Worm (Caenorhabditis elegans) whole organism, L1 larva: ENCODE measurements around the gene Y57G11C.23.

Experiments
- C16A3.4 ChIP-seq: fragments of 150-350 bp; optimal IDR thresholded peaks from 2 replicates; lab custom pipeline; 2014; ENCODE audit warnings: missing biosample characterization, missing genetic modification characterization
- alr-1 ChIP-seq: fragments of 200-800 bp; sonication (Bioruptor generic); optimal IDR thresholded peaks from 2 replicates; lab custom pipeline; 2018; ENCODE audit warnings: borderline replicate concordance, mild to moderate bottlenecking, missing genetic modification characterization, missing compliant biosample characterization
- aly-2 ChIP-seq: fragments of 150-350 bp; optimal IDR thresholded peaks from 2 replicates; lab custom pipeline; 2014; ENCODE audit warnings: missing biosample characterization, missing genetic modification characterization
- ama-1 ChIP-seq: fragments of 150-350 bp; optimal IDR thresholded peaks from 2 replicates; lab custom pipeline; 2014
- ceh-63 ChIP-seq: fragments of 200-800 bp; sonication (Bioruptor generic); optimal IDR thresholded peaks from 2 replicates; lab custom pipeline; 2018; ENCODE audit warnings: mild to moderate bottlenecking, missing genetic modification characterization, missing compliant biosample characterization
- ceh-8 ChIP-seq: fragments of 200-800 bp; sonication (Bioruptor generic); optimal IDR thresholded peaks from 2 replicates; lab custom pipeline; 2018; ENCODE audit warnings: mild to moderate bottlenecking, missing genetic modification characterization, moderate library complexity, missing compliant biosample characterization
- ceh-82 ChIP-seq, 3 experiments: fragments of 150-350 bp in 1 of 3; sonication (generic microtip) in 2 of 3; optimal IDR thresholded peaks; 2 replicates each; lab custom pipeline; 2014 to 2017; ENCODE audit warnings: missing biosample characterization in 3 of 3, missing genetic modification characterization in 3 of 3
- ces-1 ChIP-seq: fragments of 150-350 bp; optimal IDR thresholded peaks from 2 replicates; lab custom pipeline; 2014; ENCODE audit warnings: missing biosample characterization, missing genetic modification reagents, missing genetic modification characterization
- dsc-1 ChIP-seq: sonication (generic microtip); optimal IDR thresholded peaks from 2 replicates; lab custom pipeline; 2016; ENCODE audit warnings: mild to moderate bottlenecking, missing genetic modification characterization, missing compliant biosample characterization
- efl-1 ChIP-seq, 4 experiments: fragments of 150-350 bp; optimal IDR thresholded peaks in 3 of 4; peaks in 1 of 4; 1 replicate in 1 of 4; 2 replicates in 3 of 4; lab custom pipeline; 2014; ENCODE audit warnings: missing biosample characterization in 2 of 4, missing genetic modification characterization in 2 of 4, missing genetic modification reagents in 2 of 4
- efl-3 ChIP-seq: fragments of 200-800 bp; sonication (Bioruptor generic); optimal IDR thresholded peaks from 2 replicates; lab custom pipeline; 2018; ENCODE audit warnings: mild to moderate bottlenecking, missing genetic modification characterization, missing compliant biosample characterization
- egl-13 ChIP-seq: sonication (generic microtip); optimal IDR thresholded peaks from 2 replicates; lab custom pipeline; 2016; ENCODE audit warnings: missing genotype, missing genetic modification reagents, missing genetic modification characterization, missing compliant biosample characterization
- elt-3 ChIP-seq, 6 experiments: fragments of 150-350 bp in 1 of 6; sonication (generic microtip); optimal IDR thresholded peaks; 2 replicates each; lab custom pipeline; 2017 to 2018; ENCODE audit warnings: missing biosample characterization in 6 of 6, missing genetic modification characterization in 6 of 6, inconsistent platforms in 1 of 6
- fkh-8 ChIP-seq: sonication (generic microtip); optimal IDR thresholded peaks from 2 replicates; lab custom pipeline; 2016; ENCODE audit warnings: mild to moderate bottlenecking, missing genetic modification characterization, missing compliant biosample characterization
- hlh-17 ChIP-seq: fragments of 200-800 bp; sonication (Bioruptor generic); optimal IDR thresholded peaks from 2 replicates; lab custom pipeline; 2018; ENCODE audit warnings: missing genetic modification characterization, mild to moderate bottlenecking, missing compliant biosample characterization, moderate library complexity, borderline replicate concordance
- hlh-4 ChIP-seq: sonication (generic microtip); optimal IDR thresholded peaks from 2 replicates; lab custom pipeline; 2016; ENCODE audit warnings: mild to moderate bottlenecking, missing genetic modification characterization, missing compliant biosample characterization
- hpl-2 ChIP-seq: fragments of 150-350 bp; optimal IDR thresholded peaks from 2 replicates; lab custom pipeline; 2014; ENCODE audit warnings: missing biosample characterization, missing genetic modification reagents, missing genetic modification characterization
- isw-1 ChIP-seq: fragments of 200-800 bp; sonication (Bioruptor generic); IDR thresholded peaks from 2 replicates; pipeline ENCODE4 v1.3.6; 2022; ENCODE audit warnings: missing genetic modification characterization, missing compliant biosample characterization
- jun-1 ChIP-seq: fragments of 150-350 bp; optimal IDR thresholded peaks from 2 replicates; lab custom pipeline; 2014; ENCODE audit warnings: missing biosample characterization, missing genetic modification reagents, missing genetic modification characterization
- lin-14 ChIP-seq: fragments of 200-800 bp; sonication (Bioruptor generic); optimal IDR thresholded peaks from 2 replicates; lab custom pipeline; 2018; ENCODE audit warnings: mild to moderate bottlenecking, missing genetic modification characterization, moderate library complexity, missing compliant biosample characterization
- lin-15B ChIP-seq: fragments of 150-350 bp; sonication (generic microtip); optimal IDR thresholded peaks from 3 replicates; lab custom pipeline; 2014; ENCODE audit warnings: missing biosample characterization, missing genetic modification characterization
- lin-35 ChIP-seq, 2 experiments: fragments of 150-350 bp; optimal IDR thresholded peaks; 2 replicates each; lab custom pipeline; 2014; ENCODE audit warnings: missing biosample characterization in 2 of 2, missing genetic modification characterization in 2 of 2, missing genetic modification reagents in 2 of 2
- lin-39 ChIP-seq: fragments of 150-350 bp; optimal IDR thresholded peaks from 2 replicates; lab custom pipeline; 2014; ENCODE audit warnings: missing biosample characterization, missing genetic modification reagents, missing genetic modification characterization
- lsy-2 ChIP-seq, 2 experiments: fragments of 150-350 bp; optimal IDR thresholded peaks; 2 replicates each; lab custom pipeline; 2014; ENCODE audit warnings: missing biosample characterization in 2 of 2, missing genetic modification characterization in 2 of 2
- mdl-1 ChIP-seq, 2 experiments: fragments of 150-350 bp; optimal IDR thresholded peaks; 2 replicates each; lab custom pipeline; 2014 to 2017; ENCODE audit warnings: missing biosample characterization in 2 of 2, missing genetic modification characterization in 2 of 2, inconsistent platforms in 1 of 2
- nhr-12 ChIP-seq: sonication (generic microtip); optimal IDR thresholded peaks from 2 replicates; lab custom pipeline; 2017; ENCODE audit warnings: missing biosample characterization, missing genetic modification characterization
- nhr-19 ChIP-seq: fragments of 200-800 bp; sonication (Bioruptor generic); conservative IDR thresholded peaks from 2 replicates; pipeline ENCODE4 v1.3.6; 2022; ENCODE audit warnings: missing genetic modification characterization, missing compliant biosample characterization
- nhr-20 ChIP-seq: sonication (generic microtip); optimal IDR thresholded peaks from 2 replicates; lab custom pipeline; 2016; ENCODE audit warnings: mild to moderate bottlenecking, missing genetic modification characterization, missing compliant biosample characterization
- nhr-237 ChIP-seq: fragments of 150-350 bp; optimal IDR thresholded peaks from 2 replicates; lab custom pipeline; 2014; ENCODE audit warnings: missing biosample characterization, missing genetic modification characterization
- nhr-47 ChIP-seq: sonication (generic microtip); optimal IDR thresholded peaks from 2 replicates; lab custom pipeline; 2016; ENCODE audit warnings: mild to moderate bottlenecking, missing genetic modification characterization, moderate library complexity, missing compliant biosample characterization
- nhr-71 ChIP-seq: sonication (generic microtip); optimal IDR thresholded peaks from 2 replicates; lab custom pipeline; 2016; ENCODE audit warnings: mild to moderate bottlenecking, missing genetic modification characterization, moderate library complexity, missing compliant biosample characterization
- nhr-77 ChIP-seq: fragments of 150-350 bp; optimal IDR thresholded peaks from 2 replicates; lab custom pipeline; 2014; ENCODE audit warnings: missing biosample characterization, missing genetic modification characterization
- nhr-84 ChIP-seq: sonication (generic microtip); optimal IDR thresholded peaks from 2 replicates; lab custom pipeline; 2017; ENCODE audit warnings: missing biosample characterization, missing genetic modification characterization
- nhr-85 ChIP-seq: sonication (generic microtip); peaks from one replicate; lab custom pipeline; 2016; ENCODE audit warnings: missing genetic modification characterization, inconsistent platforms, missing compliant biosample characterization
- nhr-90 ChIP-seq: sonication (generic microtip); optimal IDR thresholded peaks from 2 replicates; lab custom pipeline; 2016; ENCODE audit warnings: mild to moderate bottlenecking, missing genetic modification characterization, missing compliant biosample characterization; ENCODE audit not compliant: poor library complexity
- pag-3 ChIP-seq: sonication (generic microtip); optimal IDR thresholded peaks from 2 replicates; lab custom pipeline; 2017; ENCODE audit warnings: missing genetic modification characterization, mild to moderate bottlenecking, missing compliant biosample characterization, antibody characterized with exemption, borderline replicate concordance; ENCODE audit not compliant: insufficient read depth
- pqm-1 ChIP-seq: sonication (generic microtip); optimal IDR thresholded peaks from 3 replicates; lab custom pipeline; 2017; ENCODE audit warnings: missing biosample characterization, missing genetic modification characterization
- rnt-1 ChIP-seq: sonication (generic microtip); optimal IDR thresholded peaks from 2 replicates; lab custom pipeline; 2016; ENCODE audit warnings: mild to moderate bottlenecking, missing genetic modification characterization, moderate library complexity, missing compliant biosample characterization
- snu-23 ChIP-seq: sonication (generic microtip); optimal IDR thresholded peaks from 2 replicates; lab custom pipeline; 2016; ENCODE audit warnings: missing genetic modification characterization, missing compliant biosample characterization
- sox-4 ChIP-seq: sonication (generic microtip); optimal IDR thresholded peaks from 2 replicates; lab custom pipeline; 2016; ENCODE audit warnings: missing genetic modification characterization, missing compliant biosample characterization
- sptf-1 ChIP-seq: fragments of 150-350 bp; optimal IDR thresholded peaks from 2 replicates; lab custom pipeline; 2014; ENCODE audit warnings: missing biosample characterization, missing genetic modification characterization
- swsn-7 ChIP-seq: sonication (generic microtip); optimal IDR thresholded peaks from 2 replicates; lab custom pipeline; 2016; ENCODE audit warnings: missing genetic modification characterization, missing compliant biosample characterization
- tbx-2 ChIP-seq: sonication (generic microtip); optimal IDR thresholded peaks from 2 replicates; lab custom pipeline; 2016; ENCODE audit warnings: missing genetic modification characterization, missing compliant biosample characterization
- tlp-1 ChIP-seq: fragments of 150-350 bp; optimal IDR thresholded peaks from 2 replicates; lab custom pipeline; 2014; ENCODE audit warnings: missing biosample characterization, missing genetic modification characterization
- unc-62 ChIP-seq: fragments of 150-350 bp; optimal IDR thresholded peaks from 2 replicates; lab custom pipeline; 2014; ENCODE audit warnings: missing biosample characterization, missing genetic modification reagents, missing genetic modification characterization
- xbp-1 ChIP-seq: sonication (generic microtip); optimal IDR thresholded peaks from 2 replicates; lab custom pipeline; 2016; ENCODE audit warnings: missing genetic modification characterization, missing compliant biosample characterization
- zag-1 ChIP-seq: fragments of 150-350 bp; optimal IDR thresholded peaks from 2 replicates; lab custom pipeline; 2014; ENCODE audit warnings: missing biosample characterization, missing genetic modification characterization
- ztf-4 ChIP-seq: fragments of 150-350 bp; optimal IDR thresholded peaks from 2 replicates; lab custom pipeline; 2014; ENCODE audit warnings: missing biosample characterization, missing genetic modification characterization

Y57G11C.23 gene

DNA sequence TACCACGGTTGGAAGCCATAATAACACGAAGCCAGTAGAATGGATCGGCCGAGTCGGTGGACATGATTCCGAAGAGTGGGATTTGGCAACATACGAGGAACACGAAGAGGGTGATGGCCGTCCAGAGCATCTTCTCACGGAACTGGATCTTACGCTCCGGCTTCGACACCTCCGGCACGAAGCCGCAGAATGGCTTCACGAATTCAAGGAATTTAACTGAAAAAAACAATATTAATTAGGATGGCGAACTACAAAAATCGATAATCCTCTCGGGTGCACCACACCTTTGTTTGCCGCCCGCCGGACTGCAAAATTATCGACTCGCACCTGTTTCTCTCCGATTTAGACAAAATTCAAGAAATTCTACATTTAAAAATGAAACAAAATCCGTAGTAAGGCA, 37.4 kb downstream of the Y57G11C.23 start:
- TF ChIP-seq dsc-1 (tag; lab: Kevin White, UChicago): no peak
- TF ChIP-seq aly-2 (tag; lab: Kevin White, UChicago): no peak
- no peak for TF ChIP-seq isw-1
- no peak for TF ChIP-seq lin-35 (GFP tag; optimal IDR thresholded peaks at IDR 0.05; lab: Kevin White, UChicago)
- TF ChIP-seq nhr-77 (tag; lab: Kevin White, UChicago): no peak
- TF ChIP-seq hlh-17 (GFP tag; lab: Kevin White, UChicago): no peak
- TF ChIP-seq nhr-84 (tag; lab: Kevin White, UChicago): no peak
- TF ChIP-seq swsn-7: no peak
- TF ChIP-seq snu-23 (GFP tag; lab: Kevin White, UChicago): no peak

DNA sequence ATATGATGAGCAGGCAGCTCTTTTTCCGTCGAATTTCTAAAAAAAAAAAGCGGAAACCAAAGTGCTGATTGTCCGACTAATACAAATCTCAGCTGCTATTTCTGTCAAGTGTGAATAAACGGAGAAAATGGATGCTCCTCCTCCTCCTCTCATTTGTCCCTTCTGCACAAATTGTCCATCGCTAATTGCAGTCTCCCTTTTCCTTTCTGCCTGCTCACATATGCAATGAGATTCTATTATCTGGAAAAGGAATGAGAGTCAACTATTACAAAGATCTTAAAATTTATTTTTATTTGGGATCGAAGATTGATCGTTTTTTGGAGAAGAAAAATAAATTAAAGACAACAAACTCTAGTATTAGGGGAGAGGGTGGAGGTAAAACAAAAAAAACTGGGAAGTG, 39.3 kb downstream of the Y57G11C.23 start:
- TF ChIP-seq tbx-2 (tag; lab: Kevin White, UChicago): no peak
- TF ChIP-seq nhr-237: no peak
- no peak for TF ChIP-seq ceh-82 (tag; optimal IDR thresholded peaks at IDR 0.05; lab: Kevin White, UChicago)
- no peak for TF ChIP-seq nhr-19 (GFP tag; lab: Robert Waterston, UW)
- TF ChIP-seq nhr-90: peak; percentile 45
- no peak for TF ChIP-seq dsc-1 (tag; lab: Kevin White, UChicago)
- no peak for TF ChIP-seq nhr-47 (tag; lab: Kevin White, UChicago)
- no peak for TF ChIP-seq pqm-1
- TF ChIP-seq lin-14 (GFP tag; lab: Kevin White, UChicago): no peak
- TF ChIP-seq nhr-20 (tag; lab: Kevin White, UChicago): no peak
- TF ChIP-seq ces-1 (GFP tag; lab: Kevin White, UChicago): no peak
- no peak for TF ChIP-seq C16A3.4
- no peak for TF ChIP-seq ceh-63 (GFP tag; lab: Kevin White, UChicago)
- TF ChIP-seq alr-1 (tag; lab: Kevin White, UChicago): no peak
- TF ChIP-seq ztf-4: peak; percentile 37
- TF ChIP-seq fkh-8 (tag; lab: Kevin White, UChicago): no peak
- no peak for TF ChIP-seq sptf-1 (tag; lab: Kevin White, UChicago)
- no peak for TF ChIP-seq nhr-77 (tag; lab: Kevin White, UChicago)
- no peak for TF ChIP-seq pag-3
- peak; percentile 38 for TF ChIP-seq nhr-71 (tag; lab: Kevin White, UChicago)
- TF ChIP-seq zag-1 (tag; lab: Kevin White, UChicago): no peak
- TF ChIP-seq aly-2 (tag; lab: Kevin White, UChicago): peak; percentile 95
- TF ChIP-seq elt-3 (tag; optimal IDR thresholded peaks at IDR 0.05; lab: Kevin White, UChicago): peak in 1 of 6 experiments; percentile 2
- no peak for TF ChIP-seq lin-39
- TF ChIP-seq hlh-4 (tag; lab: Kevin White, UChicago): no peak
- peak; percentile 10 for TF ChIP-seq swsn-7
- no peak for TF ChIP-seq tlp-1 (tag; lab: Kevin White, UChicago)
- no peak for TF ChIP-seq jun-1 (tag; lab: Kevin White, UChicago)
- TF ChIP-seq rnt-1 (tag; lab: Kevin White, UChicago): no peak
- TF ChIP-seq lsy-2 (tag; optimal IDR thresholded peaks at IDR 0.05; lab: Kevin White, UChicago): peak; percentile 18 to 25
- no peak for TF ChIP-seq sox-4 (tag; lab: Kevin White, UChicago)
- TF ChIP-seq egl-13 (tag; lab: Kevin White, UChicago): no peak
- no peak for TF ChIP-seq nhr-12 (tag; lab: Kevin White, UChicago)
- peak in 1 of 2 experiments; percentile 3 for TF ChIP-seq efl-1 (optimal IDR thresholded peaks at IDR 0.05; lab: Kevin White, UChicago)
- TF ChIP-seq efl-1 (GFP tag; optimal IDR thresholded peaks at IDR 0.05 in 1 of 2; lab: Kevin White, UChicago): no peak
- TF ChIP-seq unc-62 (GFP tag; lab: Kevin White, UChicago): no peak
- peak; percentile 38 for TF ChIP-seq ama-1 (lab: Kevin White, UChicago)
- peak; percentile 13 for TF ChIP-seq nhr-85 (tag; lab: Kevin White, UChicago)
- TF ChIP-seq efl-3 (GFP tag; lab: Kevin White, UChicago): no peak
- TF ChIP-seq mdl-1 (tag; optimal IDR thresholded peaks at IDR 0.05; lab: Kevin White, UChicago): no peak
- no peak for TF ChIP-seq hpl-2 (GFP tag; lab: Kevin White, UChicago)
- no peak for TF ChIP-seq ceh-8 (GFP tag; lab: Kevin White, UChicago)
- TF ChIP-seq lin-15B: no peak
- TF ChIP-seq xbp-1 (tag; lab: Kevin White, UChicago): no peak
